Worm (Caenorhabditis elegans) whole organism, L1 larva: ENCODE results near the gene T12A7.9.

Experiments used
- aha-1 ChIP-seq: fragments of 150-350 bp; optimal IDR thresholded peaks from 2 replicates; lab custom pipeline; 2014; ENCODE audit warnings: missing biosample characterization, missing genetic modification characterization
- alr-1 ChIP-seq: fragments of 200-800 bp; sonication (Bioruptor generic); optimal IDR thresholded peaks from 2 replicates; lab custom pipeline; 2018; ENCODE audit warnings: borderline replicate concordance, mild to moderate bottlenecking, missing genetic modification characterization, missing compliant biosample characterization
- aly-2 ChIP-seq: fragments of 150-350 bp; optimal IDR thresholded peaks from 2 replicates; lab custom pipeline; 2014; ENCODE audit warnings: missing biosample characterization, missing genetic modification characterization
- ceh-63 ChIP-seq: fragments of 200-800 bp; sonication (Bioruptor generic); optimal IDR thresholded peaks from 2 replicates; lab custom pipeline; 2018; ENCODE audit warnings: mild to moderate bottlenecking, missing genetic modification characterization, missing compliant biosample characterization
- ceh-90 ChIP-seq: sonication (generic microtip); optimal IDR thresholded peaks from 2 replicates; lab custom pipeline; 2016; ENCODE audit warnings: missing genetic modification characterization, missing compliant biosample characterization
- efl-1 ChIP-seq, 4 experiments: fragments of 150-350 bp; optimal IDR thresholded peaks in 3 of 4; peaks in 1 of 4; 1 replicate in 1 of 4; 2 replicates in 3 of 4; lab custom pipeline; 2014; ENCODE audit warnings: missing biosample characterization in 2 of 4, missing genetic modification characterization in 2 of 4, missing genetic modification reagents in 2 of 4
- egl-13 ChIP-seq: sonication (generic microtip); optimal IDR thresholded peaks from 2 replicates; lab custom pipeline; 2016; ENCODE audit warnings: missing genotype, missing genetic modification reagents, missing genetic modification characterization, missing compliant biosample characterization
- fos-1 ChIP-seq: fragments of 150-350 bp; optimal IDR thresholded peaks from 2 replicates; lab custom pipeline; 2014; ENCODE audit warnings: missing biosample characterization, missing genetic modification characterization
- grh-1 ChIP-seq: fragments of 200-800 bp; sonication (Bioruptor generic); IDR thresholded peaks from 2 replicates; pipeline ENCODE4 v1.3.6; 2022; ENCODE audit warnings: missing genetic modification reagents, missing genetic modification characterization, missing compliant biosample characterization
- hpl-2 ChIP-seq: fragments of 150-350 bp; optimal IDR thresholded peaks from 2 replicates; lab custom pipeline; 2014; ENCODE audit warnings: missing biosample characterization, missing genetic modification reagents, missing genetic modification characterization
- isw-1 ChIP-seq: fragments of 200-800 bp; sonication (Bioruptor generic); IDR thresholded peaks from 2 replicates; pipeline ENCODE4 v1.3.6; 2022; ENCODE audit warnings: missing genetic modification characterization, missing compliant biosample characterization
- lin-13 ChIP-seq: fragments of 150-350 bp; optimal IDR thresholded peaks from 2 replicates; lab custom pipeline; 2014; ENCODE audit warnings: missing biosample characterization, missing genetic modification reagents, missing genetic modification characterization
- lin-14 ChIP-seq: fragments of 200-800 bp; sonication (Bioruptor generic); optimal IDR thresholded peaks from 2 replicates; lab custom pipeline; 2018; ENCODE audit warnings: mild to moderate bottlenecking, missing genetic modification characterization, moderate library complexity, missing compliant biosample characterization
- lin-15B ChIP-seq: fragments of 150-350 bp; sonication (generic microtip); optimal IDR thresholded peaks from 3 replicates; lab custom pipeline; 2014; ENCODE audit warnings: missing biosample characterization, missing genetic modification characterization
- lir-3 ChIP-seq: sonication (generic microtip); optimal IDR thresholded peaks from 2 replicates; lab custom pipeline; 2016; ENCODE audit warnings: mild to moderate bottlenecking, missing genetic modification characterization, moderate library complexity, missing compliant biosample characterization; ENCODE audit not compliant: poor library complexity
- lsy-2 ChIP-seq, 2 experiments: fragments of 150-350 bp; optimal IDR thresholded peaks; 2 replicates each; lab custom pipeline; 2014; ENCODE audit warnings: missing biosample characterization in 2 of 2, missing genetic modification characterization in 2 of 2
- mab-9 ChIP-seq: fragments of 200-800 bp; sonication (Bioruptor generic); IDR thresholded peaks from 2 replicates; pipeline ENCODE4 v1.3.6; 2022; ENCODE audit warnings: missing genetic modification reagents, missing genetic modification characterization, missing compliant biosample characterization
- mdl-1 ChIP-seq, 2 experiments: fragments of 150-350 bp; optimal IDR thresholded peaks; 2 replicates each; lab custom pipeline; 2014 to 2017; ENCODE audit warnings: missing biosample characterization in 2 of 2, missing genetic modification characterization in 2 of 2, inconsistent platforms in 1 of 2
- nhr-11 ChIP-seq: fragments of 150-350 bp; optimal IDR thresholded peaks from 2 replicates; lab custom pipeline; 2014; ENCODE audit warnings: missing biosample characterization, missing genetic modification characterization
- nhr-20 ChIP-seq: sonication (generic microtip); optimal IDR thresholded peaks from 2 replicates; lab custom pipeline; 2016; ENCODE audit warnings: mild to moderate bottlenecking, missing genetic modification characterization, missing compliant biosample characterization
- nhr-28 ChIP-seq: fragments of 150-350 bp; optimal IDR thresholded peaks from 2 replicates; lab custom pipeline; 2014; ENCODE audit warnings: missing biosample characterization, missing genetic modification characterization
- nhr-71 ChIP-seq: sonication (generic microtip); optimal IDR thresholded peaks from 2 replicates; lab custom pipeline; 2016; ENCODE audit warnings: mild to moderate bottlenecking, missing genetic modification characterization, moderate library complexity, missing compliant biosample characterization
- nhr-76 ChIP-seq: sonication (generic microtip); optimal IDR thresholded peaks from 2 replicates; lab custom pipeline; 2017; ENCODE audit warnings: missing biosample characterization, missing genetic modification characterization
- nhr-77 ChIP-seq: fragments of 150-350 bp; optimal IDR thresholded peaks from 2 replicates; lab custom pipeline; 2014; ENCODE audit warnings: missing biosample characterization, missing genetic modification characterization
- nhr-85 ChIP-seq: sonication (generic microtip); peaks from one replicate; lab custom pipeline; 2016; ENCODE audit warnings: missing genetic modification characterization, inconsistent platforms, missing compliant biosample characterization
- pag-3 ChIP-seq: sonication (generic microtip); optimal IDR thresholded peaks from 2 replicates; lab custom pipeline; 2017; ENCODE audit warnings: missing genetic modification characterization, mild to moderate bottlenecking, missing compliant biosample characterization, antibody characterized with exemption, borderline replicate concordance; ENCODE audit not compliant: insufficient read depth
- pqm-1 ChIP-seq: sonication (generic microtip); optimal IDR thresholded peaks from 3 replicates; lab custom pipeline; 2017; ENCODE audit warnings: missing biosample characterization, missing genetic modification characterization
- rnt-1 ChIP-seq: sonication (generic microtip); optimal IDR thresholded peaks from 2 replicates; lab custom pipeline; 2016; ENCODE audit warnings: mild to moderate bottlenecking, missing genetic modification characterization, moderate library complexity, missing compliant biosample characterization
- snu-23 ChIP-seq: sonication (generic microtip); optimal IDR thresholded peaks from 2 replicates; lab custom pipeline; 2016; ENCODE audit warnings: missing genetic modification characterization, missing compliant biosample characterization
- sptf-1 ChIP-seq: fragments of 150-350 bp; optimal IDR thresholded peaks from 2 replicates; lab custom pipeline; 2014; ENCODE audit warnings: missing biosample characterization, missing genetic modification characterization
- tbx-2 ChIP-seq: sonication (generic microtip); optimal IDR thresholded peaks from 2 replicates; lab custom pipeline; 2016; ENCODE audit warnings: missing genetic modification characterization, missing compliant biosample characterization
- tlp-1 ChIP-seq: fragments of 150-350 bp; optimal IDR thresholded peaks from 2 replicates; lab custom pipeline; 2014; ENCODE audit warnings: missing biosample characterization, missing genetic modification characterization
- unc-130 ChIP-seq: fragments of 150-350 bp; optimal IDR thresholded peaks from 2 replicates; lab custom pipeline; 2017; ENCODE audit warnings: missing biosample characterization, missing genetic modification characterization, inconsistent platforms
- unc-98 ChIP-seq: fragments of 200-800 bp; sonication (Bioruptor generic); IDR thresholded peaks from 2 replicates; pipeline ENCODE4 v1.3.6; 2022; ENCODE audit warnings: missing genetic modification characterization, missing compliant biosample characterization
- xbp-1 ChIP-seq: sonication (generic microtip); optimal IDR thresholded peaks from 2 replicates; lab custom pipeline; 2016; ENCODE audit warnings: missing genetic modification characterization, missing compliant biosample characterization
- zag-1 ChIP-seq: fragments of 150-350 bp; optimal IDR thresholded peaks from 2 replicates; lab custom pipeline; 2014; ENCODE audit warnings: missing biosample characterization, missing genetic modification characterization
- ztf-4 ChIP-seq: fragments of 150-350 bp; optimal IDR thresholded peaks from 2 replicates; lab custom pipeline; 2014; ENCODE audit warnings: missing biosample characterization, missing genetic modification characterization

The T12A7.9 gene

DNA sequence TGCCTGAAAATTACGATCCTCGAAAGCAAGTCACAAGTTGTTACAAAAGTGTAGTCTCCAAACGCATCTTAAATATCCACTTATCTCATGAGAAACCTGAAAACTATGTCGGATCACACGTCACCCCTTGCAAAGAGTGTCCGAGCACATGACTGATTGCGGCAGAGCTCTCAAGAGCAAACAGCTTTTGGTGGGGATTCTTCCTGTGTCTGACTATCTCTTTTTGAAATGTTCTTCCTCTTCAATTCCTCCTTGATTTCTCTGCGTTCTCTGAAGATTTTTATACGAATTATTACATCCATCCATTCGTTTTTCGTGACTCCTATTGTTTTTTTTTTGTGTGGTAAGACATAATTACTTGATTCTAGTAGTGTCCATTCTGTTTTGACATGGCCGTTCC, 7.0 kb downstream of the T12A7.9 start, which contains the start of gene T12A7.6:
Gene T12A7.6 (plus strand): TSS at position 369 of the 400 bp plus-strand sequence.
- TF ChIP-seq mab-9 (GFP tag; lab: Robert Waterston, UW): no peak
- TF ChIP-seq zag-1 (tag; lab: Kevin White, UChicago): no peak
- no peak for TF ChIP-seq aly-2 (tag; lab: Kevin White, UChicago)
- TF ChIP-seq nhr-11 (tag; lab: Kevin White, UChicago): peak; percentile 22
- peak in 1 of 2 experiments; percentile 27 for TF ChIP-seq mdl-1 (tag; optimal IDR thresholded peaks at IDR 0.05; lab: Kevin White, UChicago)
- no peak for TF ChIP-seq lir-3 (tag; lab: Kevin White, UChicago)
- TF ChIP-seq nhr-20 (tag; lab: Kevin White, UChicago): peak; percentile 49
- TF ChIP-seq lsy-2 (tag; optimal IDR thresholded peaks at IDR 0.05; lab: Kevin White, UChicago): peak in 1 of 2 experiments; percentile 56
- TF ChIP-seq unc-98 (GFP tag; lab: Robert Waterston, UW): 0 out of 2 replicates have a peak, but pooled peaks have one; percentile 12
- peak; percentile 26 for TF ChIP-seq unc-130 (tag; lab: Kevin White, UChicago)
- TF ChIP-seq grh-1 (GFP tag; lab: Robert Waterston, UW): no peak
- no peak for TF ChIP-seq lin-15B (tag; lab: Kevin White, UChicago)
- peak; percentile 55 for TF ChIP-seq nhr-71 (tag; lab: Kevin White, UChicago)
- peak; percentile 0 to 10 for TF ChIP-seq efl-1 (optimal IDR thresholded peaks at IDR 0.05; lab: Kevin White, UChicago)
- no peak for TF ChIP-seq efl-1 (GFP tag; optimal IDR thresholded peaks at IDR 0.05 in 1 of 2; lab: Kevin White, UChicago)
- peak; percentile 72 for TF ChIP-seq lin-14 (GFP tag; lab: Kevin White, UChicago)
- peak; percentile 58 for TF ChIP-seq rnt-1 (tag; lab: Kevin White, UChicago)

DNA sequence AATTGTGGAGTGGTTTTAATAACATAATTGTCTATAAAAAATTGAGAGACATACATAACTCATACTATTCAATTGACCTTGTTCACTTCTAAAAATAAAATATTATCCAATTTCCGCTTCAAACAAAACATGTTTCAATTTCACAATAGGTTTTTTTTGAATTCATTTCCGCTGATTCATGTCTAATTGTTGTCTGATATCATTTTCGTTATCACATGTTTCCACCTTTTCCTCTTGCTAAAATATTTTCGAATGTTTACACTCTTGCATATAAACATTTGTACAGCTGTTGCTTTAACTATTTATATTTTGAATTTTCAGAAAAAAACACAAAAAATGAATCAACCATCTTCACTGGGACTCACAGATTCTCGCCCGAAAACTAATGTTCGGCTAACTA, 10.5 kb downstream of the T12A7.9 start, which contains the start of gene gem-4:
Gene gem-4 (plus strand): TSS at position 301 of the 400 bp plus-strand sequence.
- TF ChIP-seq fos-1 (tag; lab: Kevin White, UChicago): no peak
- no peak for TF ChIP-seq hpl-2 (GFP tag; lab: Kevin White, UChicago)
- TF ChIP-seq alr-1 (tag; lab: Kevin White, UChicago): no peak
- TF ChIP-seq grh-1 (GFP tag; lab: Robert Waterston, UW): no peak
- no peak for TF ChIP-seq lin-13 (GFP tag; lab: Kevin White, UChicago)
- no peak for TF ChIP-seq sptf-1 (tag; lab: Kevin White, UChicago)
- TF ChIP-seq tbx-2 (tag; lab: Kevin White, UChicago): no peak
- TF ChIP-seq unc-98 (GFP tag; lab: Robert Waterston, UW): no peak
- no peak for TF ChIP-seq tlp-1
- TF ChIP-seq ztf-4 (tag; lab: Kevin White, UChicago): no peak

DNA sequence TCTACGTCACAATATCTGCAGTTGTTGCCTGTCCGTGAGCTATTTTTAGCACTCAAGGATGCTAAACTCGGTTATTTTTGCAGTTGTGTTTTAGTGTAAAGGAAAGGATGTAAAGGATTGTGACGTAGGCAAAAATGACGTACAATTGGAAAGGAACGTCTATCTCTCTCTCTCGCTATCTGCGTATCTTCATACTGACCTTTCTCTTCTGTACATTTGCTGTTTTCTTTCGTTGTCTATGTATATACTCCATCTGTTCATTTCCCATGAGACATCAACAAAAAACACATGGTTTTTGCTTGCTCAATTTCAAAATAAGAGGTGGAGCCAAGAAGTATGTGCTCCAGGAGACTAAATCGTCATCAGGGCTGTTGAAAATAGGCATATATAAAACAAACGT, 11.5 kb downstream of the T12A7.9 start:
- TF ChIP-seq ceh-63 (no peak), lin-14 (GFP tag; lab: Kevin White, UChicago) (peak; percentile 62), aha-1 (tag; lab: Kevin White, UChicago) (no peak), nhr-85 (tag; lab: Kevin White, UChicago) (no peak), nhr-71 (tag; lab: Kevin White, UChicago) (peak; percentile 55)

DNA sequence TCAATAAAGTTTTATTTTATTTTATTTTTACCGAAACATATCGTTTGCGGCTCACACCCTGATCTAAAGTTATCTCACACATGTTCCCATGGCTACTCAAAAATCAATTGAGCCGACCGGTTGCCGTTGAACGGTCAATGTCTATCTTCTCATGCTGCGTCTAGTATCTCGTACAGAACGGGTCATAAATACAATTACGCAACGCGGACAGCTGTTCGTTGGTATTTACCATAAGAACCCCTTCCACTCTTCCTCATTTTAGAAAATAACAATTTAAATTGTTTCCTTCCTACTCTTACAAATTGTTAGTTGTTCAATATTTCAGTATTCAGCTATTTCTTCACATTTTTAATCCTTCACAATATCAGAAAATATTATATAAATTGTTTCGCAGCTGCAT, 12.0 kb downstream of the T12A7.9 start:
- TF ChIP-seq pag-3 (tag; lab: Kevin White, UChicago): no peak
- no peak for TF ChIP-seq nhr-85 (tag; lab: Kevin White, UChicago)
- no peak for TF ChIP-seq fos-1 (tag; lab: Kevin White, UChicago)
- TF ChIP-seq ceh-90 (tag; lab: Kevin White, UChicago): no peak
- no peak for TF ChIP-seq mdl-1 (tag; optimal IDR thresholded peaks at IDR 0.05; lab: Kevin White, UChicago)
- TF ChIP-seq unc-98 (GFP tag; lab: Robert Waterston, UW): no peak
- no peak for TF ChIP-seq egl-13
- TF ChIP-seq nhr-76: no peak
- TF ChIP-seq pqm-1 (tag; lab: Kevin White, UChicago): no peak
- no peak for TF ChIP-seq nhr-28
- TF ChIP-seq snu-23 (GFP tag; lab: Kevin White, UChicago): no peak
- TF ChIP-seq isw-1: no peak
- no peak for TF ChIP-seq xbp-1
- no peak for TF ChIP-seq nhr-77 (tag; lab: Kevin White, UChicago)
- TF ChIP-seq, all 84 proteins: peak for 0
